Fruit fly (Drosophila melanogaster) whole organism, pupa: Measurements from ENCODE around the gene CG7601.

Source experiments
- CG13204 ChIP-seq: fragments of 200-800 bp; sonication (Bioruptor generic); optimal IDR thresholded peaks from 2 replicates; lab custom pipeline; 2018; ENCODE audit warnings: missing biosample characterization, mild to moderate bottlenecking, missing genetic modification characterization, moderate library complexity
- CG15710 ChIP-seq: fragments of 200-800 bp; sonication (Bioruptor generic); optimal IDR thresholded peaks from 2 replicates; lab custom pipeline; 2018; ENCODE audit warnings: missing biosample characterization, mild to moderate bottlenecking, missing genetic modification characterization, moderate library complexity
- CG4496 ChIP-seq: fragments of 200-800 bp; sonication (Bioruptor generic); IDR thresholded peaks from 3 replicates; pipeline ENCODE4 v1.3.6; 2022; ENCODE audit warnings: missing biosample characterization, missing genetic modification characterization
- CG8301 ChIP-seq: fragments of 200-800 bp; sonication (Bioruptor generic); optimal IDR thresholded peaks from 2 replicates; lab custom pipeline; 2018; ENCODE audit warnings: missing biosample characterization, mild to moderate bottlenecking, missing genetic modification characterization
- CG9948 ChIP-seq: fragments of 200-800 bp; sonication (Bioruptor generic); optimal IDR thresholded peaks from 2 replicates; lab custom pipeline; 2018; ENCODE audit warnings: missing biosample characterization, mild to moderate bottlenecking, missing genetic modification characterization, moderate library complexity
- D1 ChIP-seq: fragments of 200-800 bp; sonication (Bioruptor generic); optimal IDR thresholded peaks from 2 replicates; lab custom pipeline; 2018; ENCODE audit warnings: missing biosample characterization, mild to moderate bottlenecking, missing genetic modification characterization, moderate library complexity
- EcR ChIP-seq: fragments of 200-800 bp; sonication (Bioruptor generic); optimal IDR thresholded peaks from 3 replicates; lab custom pipeline; 2019; ENCODE audit warnings: missing biosample characterization, missing genetic modification characterization, mild to moderate bottlenecking, moderate library complexity, missing genetic modification reagents
- Ets98B ChIP-seq: fragments of 200-800 bp; sonication (Bioruptor generic); IDR thresholded peaks from 2 replicates; pipeline ENCODE4 v1.3.6; 2022; ENCODE audit warnings: missing biosample characterization, missing genetic modification characterization
- Pif1A ChIP-seq: fragments of 200-800 bp; sonication (Bioruptor generic); optimal IDR thresholded peaks from 3 replicates; lab custom pipeline; 2016; ENCODE audit warnings: missing biosample characterization, missing genetic modification characterization
- Pif1B ChIP-seq: fragments of 200-800 bp; sonication (Bioruptor generic); optimal IDR thresholded peaks from 3 replicates; lab custom pipeline; 2016; ENCODE audit warnings: missing biosample characterization, missing genetic modification characterization
- Snoo ChIP-seq: fragments of 200-800 bp; sonication (Bioruptor generic); optimal IDR thresholded peaks from 3 replicates; lab custom pipeline; 2017; ENCODE audit warnings: missing biosample characterization, mild to moderate bottlenecking, missing genetic modification characterization, inconsistent platforms
- rn ChIP-seq: fragments of 200-800 bp; sonication (Bioruptor generic); IDR thresholded peaks from 2 replicates; pipeline ENCODE4 v1.3.6; 2022; ENCODE audit warnings: missing biosample characterization, missing genetic modification characterization

DNA sequence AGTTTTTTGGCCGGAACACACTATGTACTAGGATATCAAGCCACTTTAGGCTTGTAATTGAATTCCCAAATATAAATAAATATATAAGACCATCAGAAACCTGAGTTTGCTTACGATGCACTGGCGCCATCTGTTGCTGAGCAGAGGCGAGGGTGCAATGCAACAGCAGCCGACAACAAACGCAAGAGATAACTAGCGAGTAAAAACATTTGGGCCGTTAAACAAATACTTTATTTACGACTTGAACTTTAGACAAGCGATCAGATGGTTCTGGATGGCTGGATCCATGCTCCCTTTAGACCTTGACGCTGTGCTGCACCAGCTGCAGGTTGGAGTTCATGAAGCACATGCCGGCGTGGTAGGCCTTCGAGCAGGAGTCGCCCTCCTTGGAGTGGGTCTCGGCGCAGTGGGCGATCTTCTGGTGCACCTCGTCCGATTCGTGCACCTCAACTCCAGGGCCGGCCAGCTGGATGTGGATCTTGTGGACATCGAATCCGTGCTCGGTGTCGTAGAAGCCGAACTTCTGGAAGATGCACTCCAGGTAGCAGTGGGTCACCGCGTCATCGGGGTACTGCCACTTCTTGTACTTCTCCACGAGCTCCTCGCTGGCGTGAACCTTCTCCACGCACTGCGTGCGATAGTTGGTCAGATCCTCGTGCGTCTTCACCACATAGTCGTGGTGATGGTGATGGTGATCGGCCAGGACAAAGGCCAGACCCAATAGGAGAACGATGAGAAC, 20.3 kb downstream of the CG7601 start:
- TF ChIP-seq CG15710 (no peak), Ets98B (no peak), CG4496 (GFP tag; lab: Robert Waterston, UW) (no peak), D1 (tag; lab: Kevin White, UChicago) (no peak), rn (no peak), Pif1B (GFP tag; lab: Kevin White, UChicago) (no peak), CG13204 (GFP tag; lab: Kevin White, UChicago) (no peak), CG8301 (no peak), Snoo (no peak), Pif1A (GFP tag; lab: Kevin White, UChicago) (no peak), EcR (GFP tag; lab: Kevin White, UChicago) (no peak), CG9948 (tag; lab: Kevin White, UChicago) (no peak)
